Worm (Caenorhabditis elegans): ENCODE measurements around the gene ZK945.6.

ZK945.6 gene

DNA sequence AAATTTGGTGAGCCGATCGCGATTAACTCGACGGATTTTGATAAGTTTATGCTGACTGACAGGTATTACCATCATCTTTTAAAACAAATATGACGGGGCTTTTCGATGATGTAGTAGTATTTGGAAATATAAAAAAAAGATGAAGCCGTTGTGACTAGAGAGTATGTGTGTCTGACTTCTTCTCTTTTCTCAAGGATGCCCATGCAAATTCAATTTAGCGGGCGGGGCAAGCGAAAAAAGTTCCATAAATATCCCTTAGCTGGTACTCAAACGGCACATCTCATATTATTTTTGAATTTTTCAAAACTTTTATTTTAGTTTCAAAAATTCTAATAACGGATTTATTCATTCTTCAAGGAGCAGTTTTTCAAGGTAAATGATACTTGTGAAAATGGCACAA is 46.3 kb downstream of the ZK945.6 start, which contains the start of gene stg-1:
Gene stg-1, minus strand, starts transcription at position 153 of the 400 bp plus-strand sequence.
- no peak for TF ChIP-seq tab-1 (GFP tag; IDR thresholded peaks at IDR 0.05)
- TF ChIP-seq flt-1 (GFP tag; IDR thresholded peaks at IDR 0.05) = no peak
- TF ChIP-seq ref-1 (GFP tag; conservative IDR thresholded peaks at IDR 0.05) = no peak
- no peak for TF ChIP-seq ztf-23 (GFP tag; IDR thresholded peaks at IDR 0.05)
- no peak for TF ChIP-seq T22C8.4 (GFP tag; IDR thresholded peaks at IDR 0.05)
- no peak for TF ChIP-seq klf-2 (GFP tag; conservative IDR thresholded peaks at IDR 0.05)
- no peak for TF ChIP-seq cog-1 (tag; optimal IDR thresholded peaks at IDR 0.05)
- no peak for TF ChIP-seq ztf-29 (GFP tag; IDR thresholded peaks at IDR 0.05)

DNA sequence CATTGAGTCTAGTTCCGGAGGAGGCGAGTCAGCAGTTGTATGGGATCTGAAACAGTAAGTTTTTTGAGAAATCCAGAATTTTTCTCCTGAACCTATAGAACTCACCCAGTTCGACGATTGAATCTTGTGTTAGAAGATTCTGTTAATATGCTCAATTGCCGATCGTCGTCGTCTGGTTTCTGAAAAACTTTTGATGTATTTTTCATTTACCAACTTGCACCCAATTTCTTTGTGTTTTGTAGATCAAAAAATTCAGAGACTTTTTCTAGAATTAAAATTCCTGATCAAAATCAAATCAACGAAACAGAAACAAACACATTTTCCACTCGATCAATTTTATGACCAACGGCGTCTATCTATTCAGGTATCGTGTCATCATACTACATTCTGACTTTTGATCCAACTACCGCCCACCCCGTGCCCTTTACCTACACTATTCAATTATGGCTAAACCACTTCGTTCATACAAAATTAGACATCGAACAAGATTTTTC is 50.2 kb downstream of the ZK945.6 start, which contains the start of gene C18D1.2:
Gene C18D1.2, plus strand, starts transcription at position 444 of the 494 bp plus-strand sequence.
- TF ChIP-seq klf-2 (GFP tag; conservative IDR thresholded peaks at IDR 0.05) (no peak), flt-1 (GFP tag; IDR thresholded peaks at IDR 0.05) (no peak), cog-1 (tag; optimal IDR thresholded peaks at IDR 0.05) (no peak)

Data from whole organism, midembryonic.